Fruit fly (Drosophila melanogaster): ENCODE results near the gene CG42467.

CG42467 gene

DNA sequence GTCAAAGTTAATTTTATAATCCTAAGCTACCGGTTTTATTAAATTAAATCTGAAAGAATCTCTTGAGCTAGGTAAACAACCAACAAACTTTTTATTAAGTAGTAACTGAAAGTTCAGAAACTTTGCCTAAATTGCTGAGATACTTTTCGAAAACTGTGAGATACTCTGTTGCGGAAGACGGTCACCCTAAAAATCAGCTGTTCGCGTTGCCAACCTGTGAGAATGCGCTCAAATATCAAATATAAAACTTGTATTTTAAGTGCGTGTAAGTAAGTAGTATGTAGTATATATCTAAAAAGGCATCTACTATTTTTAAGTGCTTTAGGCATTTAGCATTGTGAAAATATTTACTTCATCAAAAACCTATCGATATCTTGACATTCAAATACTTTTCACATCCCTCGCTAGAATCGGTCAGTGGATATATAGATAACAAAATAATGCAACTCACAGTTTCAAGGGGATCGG is 11.9 kb downstream of the CG42467 start, which contains the start of the genes CG31955 and CG2818 (continued):
- TF ChIP-seq cato (GFP tag; optimal IDR thresholded peaks at IDR 0.05; ENCODE audit: borderline replicate concordance): no peak
- TF ChIP-seq CG15073 (GFP tag; optimal IDR thresholded peaks at IDR 0.05): no peak
- TF ChIP-seq Bteb2 (GFP tag; optimal IDR thresholded peaks at IDR 0.05): no peak
- peak; percentile 28 for TF ChIP-seq trem (tag; optimal IDR thresholded peaks at IDR 0.05)
- TF ChIP-seq HLH4C (GFP tag; IDR thresholded peaks at IDR 0.05; ENCODE audit: partially characterized antibody): peak; percentile 50; the same call in 1 of the 3 replicates
- TF ChIP-seq esg (GFP tag; conservative IDR thresholded peaks at IDR 0.05): no peak
- TF ChIP-seq TFAM (GFP tag; optimal IDR thresholded peaks at IDR 0.05): no peak
- no peak for TF ChIP-seq tna (GFP tag; IDR thresholded peaks at IDR 0.05; ENCODE audit: partially characterized antibody)
- no peak for TF ChIP-seq CG6689 (GFP tag; IDR thresholded peaks at IDR 0.05)
- TF ChIP-seq fru (optimal IDR thresholded peaks at IDR 0.05): no peak
- no peak for TF ChIP-seq her (GFP tag; optimal IDR thresholded peaks at IDR 0.05)
- TF ChIP-seq Lim3 (GFP tag; IDR thresholded peaks at IDR 0.05): no peak
- TF ChIP-seq CG17802 (tag; optimal IDR thresholded peaks at IDR 0.05): no peak
- peak; percentile 41 for TF ChIP-seq CG15514 (GFP tag; optimal IDR thresholded peaks at IDR 0.05)
- no peak for TF ChIP-seq seq (GFP tag; IDR thresholded peaks at IDR 0.05)
- TF ChIP-seq E2f2 (GFP tag; IDR thresholded peaks at IDR 0.05): peak; percentile 72
- peak; percentile 63 for TF ChIP-seq sens (GFP tag)
- TF ChIP-seq unpg (GFP tag; optimal IDR thresholded peaks at IDR 0.05): no peak
- TF ChIP-seq sisA (GFP tag; IDR thresholded peaks at IDR 0.05): no peak
- TF ChIP-seq Tbp (GFP tag; optimal IDR thresholded peaks at IDR 0.05): no peak
- TF ChIP-seq CG1647 (GFP tag; optimal IDR thresholded peaks at IDR 0.05): no peak
- TF ChIP-seq CG3065 (GFP tag; optimal IDR thresholded peaks at IDR 0.05): no peak
- TF ChIP-seq gce (GFP tag; IDR thresholded peaks at IDR 0.05): no peak
- no peak for TF ChIP-seq gem (tag; optimal IDR thresholded peaks at IDR 0.05)
- TF ChIP-seq tio (GFP tag; optimal IDR thresholded peaks at IDR 0.05): no peak
- no peak for TF ChIP-seq Oaz (GFP tag; IDR thresholded peaks at IDR 0.05)
- no peak for TF ChIP-seq CG10979 (tag; optimal IDR thresholded peaks at IDR 0.05)
- TF ChIP-seq CG1024 (GFP tag; IDR thresholded peaks at IDR 0.05): no peak
- TF ChIP-seq NC2α (GFP tag; optimal IDR thresholded peaks at IDR 0.05): no peak
- no peak for TF ChIP-seq Nf-YC (tag; optimal IDR thresholded peaks at IDR 0.05)
- peak; percentile 46 for TF ChIP-seq CG12659 (GFP tag; optimal IDR thresholded peaks at IDR 0.05)
- TF ChIP-seq CG32767 (GFP tag; IDR thresholded peaks at IDR 0.05): no peak
- TF ChIP-seq CG11723 (GFP tag; optimal IDR thresholded peaks at IDR 0.05): peak; percentile 1
- TF ChIP-seq CG10565 (GFP tag; optimal IDR thresholded peaks at IDR 0.05): no peak
- TF ChIP-seq CG17385 (GFP tag; optimal IDR thresholded peaks at IDR 0.05): no peak
- peak; percentile 16 for TF ChIP-seq chn (GFP tag; optimal IDR thresholded peaks at IDR 0.05)
- no peak for TF ChIP-seq CG14667 (GFP tag; IDR thresholded peaks at IDR 0.05)
- 0 out of 2 replicates have a peak, but pooled peaks have one; percentile 24 for TF ChIP-seq nerfin-2 (GFP tag; IDR thresholded peaks at IDR 0.05; ENCODE audit: partially characterized antibody)
- TF ChIP-seq CG12942 (GFP tag; optimal IDR thresholded peaks at IDR 0.05): no peak
- no peak for TF ChIP-seq CG3407 (GFP tag; optimal IDR thresholded peaks at IDR 0.05)
- TF ChIP-seq sd (tag; optimal IDR thresholded peaks at IDR 0.05): peak; percentile 51
- peak in 1 of 2 experiments; percentile 14 for TF ChIP-seq dpn (GFP tag; optimal IDR thresholded peaks at IDR 0.05)
- TF ChIP-seq CG17829 (tag; optimal IDR thresholded peaks at IDR 0.05): peak; percentile 49
- TF ChIP-seq Atf-2 (GFP tag; optimal IDR thresholded peaks at IDR 0.05): no peak
- peak; percentile 41 for TF ChIP-seq CG2120 (GFP tag; optimal IDR thresholded peaks at IDR 0.05)
- no peak for TF ChIP-seq salm (tag; optimal IDR thresholded peaks at IDR 0.05)
- TF ChIP-seq CG9609 (GFP tag; optimal IDR thresholded peaks at IDR 0.05): no peak
- TF ChIP-seq CG7556 (GFP tag; optimal IDR thresholded peaks at IDR 0.05): no peak
- no peak for TF ChIP-seq Taf1 (GFP tag; IDR thresholded peaks at IDR 0.05)
- TF ChIP-seq CG18476 (GFP tag; optimal IDR thresholded peaks at IDR 0.05): no peak
- no peak for TF ChIP-seq chm (GFP tag; IDR thresholded peaks at IDR 0.05)
- TF ChIP-seq tx (GFP tag; optimal IDR thresholded peaks at IDR 0.05): peak; percentile 36

Data from whole organism, embryonic.